Fruit fly (Drosophila melanogaster) whole organism, embryonic: Measurements from ENCODE around the gene Baldspot.

Experiments used
- Antp ChIP-seq: fragments of 200-800 bp; sonication (Bioruptor generic); optimal IDR thresholded peaks from 3 replicates; lab custom pipeline; 2016; ENCODE audit warnings: missing biosample characterization, missing genetic modification characterization
- Asciz ChIP-seq: fragments of 200-800 bp; sonication (Bioruptor generic); optimal IDR thresholded peaks from 2 replicates; lab custom pipeline; 2017; ENCODE audit warnings: missing biosample characterization, mild to moderate bottlenecking, missing genetic modification characterization, missing genetic modification reagents
- Bteb2 ChIP-seq: fragments of 200-800 bp; sonication (Bioruptor generic); optimal IDR thresholded peaks from 2 replicates; lab custom pipeline; 2016; ENCODE audit warnings: missing biosample characterization, missing genetic modification characterization
- CG10979 ChIP-seq: fragments of 200-800 bp; sonication (Bioruptor generic); optimal IDR thresholded peaks from 2 replicates; lab custom pipeline; 2018; ENCODE audit warnings: missing biosample characterization, mild to moderate bottlenecking, missing genetic modification characterization, moderate library complexity
- CG11504 ChIP-seq: fragments of 200-800 bp; sonication (Bioruptor generic); optimal IDR thresholded peaks from 3 replicates; lab custom pipeline; 2019; ENCODE audit warnings: missing biosample characterization, mild to moderate bottlenecking, missing genetic modification characterization, moderate library complexity
- CG15073 ChIP-seq: fragments of 200-800 bp; sonication (Bioruptor generic); optimal IDR thresholded peaks from 2 replicates; lab custom pipeline; 2016; ENCODE audit warnings: missing biosample characterization, missing genetic modification characterization
- CG16815 ChIP-seq: fragments of 200-800 bp; sonication (Bioruptor generic); optimal IDR thresholded peaks from 3 replicates; lab custom pipeline; 2017; ENCODE audit warnings: missing biosample characterization, mild to moderate bottlenecking, missing genetic modification characterization
- CG2199 ChIP-seq: fragments of 200-800 bp; sonication (Bioruptor generic); IDR thresholded peaks from 3 replicates; pipeline ENCODE4 v1.3.6; 2022; ENCODE audit warnings: missing biosample characterization, missing genetic modification characterization
- CG2678 ChIP-seq: fragments of 200-800 bp; sonication (Bioruptor generic); optimal IDR thresholded peaks from 3 replicates; lab custom pipeline; 2019; ENCODE audit warnings: missing biosample characterization, mild to moderate bottlenecking, missing genetic modification characterization, moderate library complexity
- CG30020 ChIP-seq: fragments of 200-800 bp; optimal IDR thresholded peaks from 2 replicates; lab custom pipeline; 2019; ENCODE audit warnings: missing biosample characterization, mild to moderate bottlenecking, missing genetic modification characterization, moderate library complexity
- CG30431 ChIP-seq: fragments of 200-800 bp; sonication (Bioruptor generic); optimal IDR thresholded peaks from 2 replicates; lab custom pipeline; 2017; ENCODE audit warnings: missing biosample characterization, missing genetic modification characterization
- CG34422 ChIP-seq: fragments of 200-800 bp; sonication (Bioruptor generic); IDR thresholded peaks from 3 replicates; pipeline ENCODE4 v1.3.6; 2022; ENCODE audit warnings: missing biosample characterization, missing genetic modification characterization
- CG6683 ChIP-seq: fragments of 200-800 bp; sonication (Bioruptor generic); optimal IDR thresholded peaks from 2 replicates; lab custom pipeline; 2017; ENCODE audit warnings: missing biosample characterization, mild to moderate bottlenecking, missing genetic modification characterization, missing genetic modification reagents
- CG7372 ChIP-seq: fragments of 200-800 bp; sonication (Bioruptor generic); IDR thresholded peaks from 2 replicates; pipeline ENCODE4 v1.3.6; 2022; ENCODE audit warnings: missing biosample characterization, missing genetic modification characterization
- CG8089 ChIP-seq: fragments of 200-800 bp; sonication (Bioruptor generic); optimal IDR thresholded peaks from 3 replicates; lab custom pipeline; 2016; ENCODE audit warnings: missing biosample characterization, missing genetic modification characterization
- CG8359 ChIP-seq: fragments of 200-800 bp; sonication (Bioruptor generic); optimal IDR thresholded peaks from 2 replicates; lab custom pipeline; 2017; ENCODE audit warnings: missing biosample characterization, mild to moderate bottlenecking, missing genetic modification characterization, borderline replicate concordance
- CG8924 ChIP-seq: fragments of 200-800 bp; optimal IDR thresholded peaks from 3 replicates; lab custom pipeline; 2019; ENCODE audit warnings: missing biosample characterization, mild to moderate bottlenecking, missing genetic modification characterization, moderate library complexity
- Dip3 ChIP-seq: fragments of 200-800 bp; sonication (Bioruptor generic); optimal IDR thresholded peaks from 3 replicates; lab custom pipeline; 2016; ENCODE audit warnings: missing biosample characterization, missing genetic modification characterization
- ERR ChIP-seq: fragments of 200-800 bp; sonication (Bioruptor generic); optimal IDR thresholded peaks from 2 replicates; lab custom pipeline; 2016; ENCODE audit warnings: missing biosample characterization, missing genetic modification characterization
- Ets65A ChIP-seq: fragments of 200-800 bp; sonication (Bioruptor generic); peaks from one replicate; lab custom pipeline; 2016; ENCODE audit warnings: missing biosample characterization, missing genetic modification characterization
- HLH54F ChIP-seq: fragments of 200-800 bp; sonication (Bioruptor generic); optimal IDR thresholded peaks from 3 replicates; lab custom pipeline; 2016; ENCODE audit warnings: missing biosample characterization, missing genetic modification characterization
- NC2α ChIP-seq: fragments of 200-800 bp; sonication (Bioruptor generic); optimal IDR thresholded peaks from 2 replicates; lab custom pipeline; 2016; ENCODE audit warnings: missing biosample characterization, missing genetic modification characterization
- NK7.1 ChIP-seq: fragments of 200-800 bp; sonication (Bioruptor generic); optimal IDR thresholded peaks from 3 replicates; lab custom pipeline; 2016; ENCODE audit warnings: missing biosample characterization, missing genetic modification characterization
- Oaz ChIP-seq: fragments of 200-800 bp; sonication (Bioruptor generic); IDR thresholded peaks from 2 replicates; pipeline ENCODE4 v1.3.6; 2022; ENCODE audit warnings: missing biosample characterization, missing genetic modification characterization
- Scr ChIP-seq: fragments of 200-800 bp; sonication (Bioruptor generic); IDR thresholded peaks from 2 replicates; pipeline ENCODE4 v1.3.6; 2022; ENCODE audit warnings: missing biosample characterization, missing genetic modification characterization; ENCODE audit not compliant: partially characterized antibody
- Spps ChIP-seq: fragments of 200-800 bp; sonication (Bioruptor generic); optimal IDR thresholded peaks from 2 replicates; lab custom pipeline; 2018; ENCODE audit warnings: missing biosample characterization, mild to moderate bottlenecking, missing genetic modification characterization
- Sry-δ ChIP-seq: fragments of 200-800 bp; sonication (Bioruptor generic); optimal IDR thresholded peaks from 2 replicates; lab custom pipeline; 2016; ENCODE audit warnings: missing biosample characterization, missing genetic modification characterization
- Trl ChIP-seq, 3 experiments: fragments of >200 bp in 2 of 3; fragments of 200-800 bp in 1 of 3; sonication (Bioruptor generic) in 1 of 3; optimal IDR thresholded peaks; 2 replicates in 1 of 3; 3 replicates in 2 of 3; lab custom pipeline; 2016 to 2017; ENCODE audit warnings: missing biosample characterization in 1 of 3, missing genetic modification characterization in 1 of 3
- chm ChIP-seq: fragments of 200-800 bp; sonication (Bioruptor generic); IDR thresholded peaks from 2 replicates; pipeline ENCODE4 v1.3.6; 2022; ENCODE audit warnings: missing biosample characterization, missing genetic modification characterization
- crc ChIP-seq: fragments of 200-800 bp; sonication (Bioruptor generic); optimal IDR thresholded peaks from 2 replicates; lab custom pipeline; 2016; ENCODE audit warnings: missing biosample characterization, missing genetic modification characterization
- dan ChIP-seq: fragments of 200-800 bp; sonication (Bioruptor generic); IDR thresholded peaks from 2 replicates; pipeline ENCODE4 v1.3.6; 2022; ENCODE audit warnings: missing biosample characterization, missing genetic modification characterization
- dmrt99B ChIP-seq: fragments of 200-800 bp; sonication (Bioruptor generic); optimal IDR thresholded peaks from 2 replicates; lab custom pipeline; 2018; ENCODE audit warnings: missing biosample characterization, mild to moderate bottlenecking, missing genetic modification characterization, moderate library complexity
- eyg ChIP-seq: fragments of 200-800 bp; sonication (Bioruptor generic); optimal IDR thresholded peaks from 3 replicates; lab custom pipeline; 2016; ENCODE audit warnings: missing biosample characterization, missing genetic modification characterization
- fd102C ChIP-seq: fragments of 200-800 bp; sonication (Bioruptor generic); optimal IDR thresholded peaks from 2 replicates; lab custom pipeline; 2018; ENCODE audit warnings: missing biosample characterization, mild to moderate bottlenecking, missing genetic modification characterization, moderate library complexity
- fru ChIP-seq: fragments of >200 bp; optimal IDR thresholded peaks from 2 replicates; lab custom pipeline; 2017
- gce ChIP-seq: fragments of 200-800 bp; sonication (Bioruptor generic); IDR thresholded peaks from 3 replicates; pipeline ENCODE4 v1.3.6; 2022; ENCODE audit warnings: missing biosample characterization, missing genetic modification characterization
- hth ChIP-seq: fragments of >200 bp; optimal IDR thresholded peaks from 2 replicates; lab custom pipeline; 2017; ENCODE audit warnings: inconsistent platforms
- jing ChIP-seq: fragments of 200-800 bp; sonication (Bioruptor generic); optimal IDR thresholded peaks from 2 replicates; lab custom pipeline; 2018; ENCODE audit warnings: missing biosample characterization, mild to moderate bottlenecking, missing genetic modification characterization
- ken ChIP-seq: fragments of 200-800 bp; sonication (Bioruptor generic); IDR thresholded peaks from 3 replicates; pipeline ENCODE4 v1.3.6; 2022; ENCODE audit warnings: missing biosample characterization, missing genetic modification characterization
- mld ChIP-seq: fragments of 200-800 bp; sonication (Bioruptor generic); IDR thresholded peaks from 3 replicates; pipeline ENCODE4 v1.3.6; 2022; ENCODE audit warnings: missing biosample characterization, missing genetic modification characterization; ENCODE audit not compliant: partially characterized antibody
- nau ChIP-seq: fragments of 200-800 bp; sonication (Bioruptor generic); optimal IDR thresholded peaks from 3 replicates; lab custom pipeline; 2017; ENCODE audit warnings: missing biosample characterization, mild to moderate bottlenecking, missing genetic modification characterization, missing genetic modification reagents
- org-1 ChIP-seq: fragments of 200-800 bp; sonication (Bioruptor generic); optimal IDR thresholded peaks from 2 replicates; lab custom pipeline; 2017; ENCODE audit warnings: missing biosample characterization, missing genetic modification characterization
- peb ChIP-seq: fragments of 200-800 bp; sonication (Bioruptor generic); IDR thresholded peaks from 2 replicates; pipeline ENCODE4 v1.3.6; 2022; ENCODE audit warnings: missing biosample characterization, missing genetic modification characterization
- pfk ChIP-seq: fragments of 200-800 bp; sonication (Bioruptor generic); optimal IDR thresholded peaks from 2 replicates; lab custom pipeline; 2018; ENCODE audit warnings: missing biosample characterization, mild to moderate bottlenecking, missing genetic modification characterization, moderate library complexity
- psq ChIP-seq: fragments of 200-800 bp; sonication (Bioruptor generic); optimal IDR thresholded peaks from 2 replicates; lab custom pipeline; 2017; ENCODE audit warnings: missing biosample characterization, missing genetic modification characterization
- sens-2 ChIP-seq: fragments of 200-800 bp; sonication (Bioruptor generic); IDR thresholded peaks from 2 replicates; pipeline ENCODE4 v1.3.6; 2022; ENCODE audit warnings: missing biosample characterization, missing genetic modification characterization
- sisA ChIP-seq: fragments of 200-800 bp; sonication (Bioruptor generic); IDR thresholded peaks from 2 replicates; pipeline ENCODE4 v1.3.6; 2022; ENCODE audit warnings: missing biosample characterization, missing genetic modification characterization
- sna ChIP-seq: fragments of 200-800 bp; sonication (Bioruptor generic); IDR thresholded peaks from 2 replicates; pipeline ENCODE4 v1.3.6; 2022; ENCODE audit warnings: missing biosample characterization, missing genetic modification characterization; ENCODE audit not compliant: partially characterized antibody
- so ChIP-seq: fragments of 200-800 bp; sonication (Bioruptor generic); IDR thresholded peaks from 3 replicates; pipeline ENCODE4 v1.3.6; 2022; ENCODE audit warnings: missing biosample characterization, missing genetic modification characterization
- stc ChIP-seq: fragments of 200-800 bp; sonication (Bioruptor generic); IDR thresholded peaks from 2 replicates; pipeline ENCODE4 v1.3.6; 2022; ENCODE audit warnings: missing biosample characterization, missing genetic modification characterization
- stwl ChIP-seq: fragments of 200-800 bp; sonication (Bioruptor generic); optimal IDR thresholded peaks from 3 replicates; lab custom pipeline; 2018; ENCODE audit warnings: missing biosample characterization, mild to moderate bottlenecking, missing genetic modification characterization, moderate library complexity
- tgo ChIP-seq: fragments of 200-800 bp; sonication (Bioruptor generic); IDR thresholded peaks from 3 replicates; pipeline ENCODE4 v1.3.6; 2022; ENCODE audit warnings: missing biosample characterization, missing genetic modification characterization

Baldspot gene

DNA sequence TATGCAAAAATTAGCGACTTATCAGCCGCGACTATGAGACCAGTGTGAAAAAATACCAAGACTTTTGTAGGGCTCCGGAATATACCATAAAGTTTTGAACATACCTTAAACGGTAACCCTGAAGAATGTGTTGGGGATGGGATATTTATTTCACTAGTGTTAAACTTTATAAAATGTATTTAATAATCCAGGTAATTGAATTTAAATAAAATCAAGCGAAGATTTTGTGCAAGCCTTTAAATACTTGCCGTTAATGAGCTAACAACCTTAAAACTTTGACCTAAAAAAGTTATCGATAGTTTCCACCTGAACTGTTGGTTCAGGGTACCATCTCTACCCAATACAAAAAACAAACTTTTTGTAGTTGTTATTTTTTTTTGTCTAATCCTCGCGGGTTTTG is 49.3 kb downstream of the Baldspot start, which contains the start of gene CG4101 (continued):
- TF ChIP-seq pfk (GFP tag; lab: Kevin White, UChicago) (no peak), psq (GFP tag; lab: Kevin White, UChicago) (peak; percentile 47), Sry-δ (peak; percentile 94), CG11504 (tag; lab: Kevin White, UChicago) (peak; percentile 80), CG34422 (peak; percentile 81), CG8924 (peak; percentile 85), nau (GFP tag; lab: Kevin White, UChicago) (peak; percentile 48), mld (no peak), tgo (peak; percentile 80), CG10979 (tag; lab: Kevin White, UChicago) (peak; percentile 66), chm (GFP tag; lab: Robert Waterston, UW) (no peak), ken (GFP tag; lab: Robert Waterston, UW) (peak; percentile 82), Ets65A (GFP tag; lab: Kevin White, UChicago) (peak; percentile 96), Oaz (GFP tag; lab: Robert Waterston, UW) (no peak), Antp (GFP tag; lab: Kevin White, UChicago) (peak; percentile 68), CG6683 (GFP tag; lab: Kevin White, UChicago) (peak; percentile 47), sens-2 (GFP tag; lab: Robert Waterston, UW) (peak; percentile 60; the same call in 1 of the 2 replicates), CG8359 (GFP tag; lab: Kevin White, UChicago) (no peak), HLH54F (peak; percentile 79), Asciz (GFP tag; lab: Kevin White, UChicago) (peak; percentile 51), stwl (tag; lab: Kevin White, UChicago) (peak; percentile 70), jing (GFP tag; lab: Kevin White, UChicago) (peak; percentile 52), NC2α (GFP tag; lab: Kevin White, UChicago) (peak; percentile 24), fru (no peak), org-1 (GFP tag; lab: Kevin White, UChicago) (no peak), gce (peak; percentile 43; the same call in 1 of the 3 replicates), sna (peak; percentile 81), Trl (optimal IDR thresholded peaks at IDR 0.05; lab: Kevin White, UChicago) (no peak), Trl (GFP tag; optimal IDR thresholded peaks at IDR 0.05; lab: Kevin White, UChicago) (peak; percentile 82), stc (GFP tag; lab: Robert Waterston, UW) (0 out of 2 replicates have a peak, but pooled peaks have one; percentile 28), peb (GFP tag; lab: Robert Waterston, UW) (peak; percentile 55), Bteb2 (GFP tag; lab: Kevin White, UChicago) (peak; percentile 57), dmrt99B (peak; percentile 72), fd102C (GFP tag; lab: Kevin White, UChicago) (no peak), hth (no peak), NK7.1 (GFP tag; lab: Kevin White, UChicago) (peak; percentile 11), Scr (GFP tag; lab: Robert Waterston, UW) (peak; percentile 87), Spps (peak; percentile 25), so (peak; percentile 71; the same call in 1 of the 3 replicates), sisA (GFP tag; lab: Robert Waterston, UW) (peak; percentile 72), dan (GFP tag; lab: Robert Waterston, UW) (no peak), CG8089 (GFP tag; lab: Kevin White, UChicago) (peak; percentile 22), CG15073 (GFP tag; lab: Kevin White, UChicago) (no peak), CG16815 (GFP tag; lab: Kevin White, UChicago) (peak; percentile 33), CG30431 (GFP tag; lab: Kevin White, UChicago) (no peak), crc (GFP tag; lab: Kevin White, UChicago) (peak; percentile 49), CG2199 (GFP tag; lab: Robert Waterston, UW) (no peak), CG7372 (GFP tag; lab: Robert Waterston, UW) (peak; percentile 65), Dip3 (GFP tag; lab: Kevin White, UChicago) (peak; percentile 96), ERR (GFP tag; lab: Kevin White, UChicago) (no peak), CG30020 (tag; lab: Kevin White, UChicago) (peak; percentile 79), CG2678 (tag; lab: Kevin White, UChicago) (peak; percentile 84), eyg (GFP tag; lab: Kevin White, UChicago) (peak; percentile 11)
